Fruit fly (Drosophila melanogaster) whole organism, adult: ENCODE results near the gene OtopLb.

Experiments used
- CG11617 ChIP-seq: fragments of 200-800 bp; sonication (Bioruptor generic); optimal IDR thresholded peaks from 2 replicates; lab custom pipeline; 2017; ENCODE audit warnings: mild to moderate bottlenecking, missing biosample characterization, missing genetic modification reagents, missing genetic modification characterization
- CG12768 ChIP-seq: fragments of 200-800 bp; sonication (Bioruptor generic); optimal IDR thresholded peaks from 2 replicates; lab custom pipeline; 2017; ENCODE audit warnings: missing biosample characterization, missing genetic modification characterization, mild to moderate bottlenecking, moderate library complexity, missing genetic modification reagents
- CG14711 ChIP-seq: fragments of 200-800 bp; sonication (Bioruptor generic); optimal IDR thresholded peaks from 2 replicates; lab custom pipeline; 2018; ENCODE audit warnings: missing biosample characterization, mild to moderate bottlenecking, missing genetic modification characterization, moderate library complexity
- CG1620 ChIP-seq: fragments of 200-800 bp; sonication (Bioruptor generic); optimal IDR thresholded peaks from 2 replicates; lab custom pipeline; 2016; ENCODE audit warnings: missing biosample characterization, missing genetic modification characterization
- CG33017 ChIP-seq: fragments of 200-800 bp; sonication (Bioruptor generic); optimal IDR thresholded peaks from 2 replicates; lab custom pipeline; 2018; ENCODE audit warnings: missing biosample characterization, mild to moderate bottlenecking, missing genetic modification characterization, moderate library complexity
- CG5204 ChIP-seq: fragments of 200-800 bp; sonication (Bioruptor generic); optimal IDR thresholded peaks from 2 replicates; lab custom pipeline; 2016; ENCODE audit warnings: missing biosample characterization, missing genetic modification characterization
- CG7045 ChIP-seq: fragments of 200-800 bp; sonication (Bioruptor generic); optimal IDR thresholded peaks from 2 replicates; lab custom pipeline; 2017; ENCODE audit warnings: missing biosample characterization, mild to moderate bottlenecking, missing genetic modification characterization
- CG7101 ChIP-seq: fragments of 200-800 bp; sonication (Bioruptor generic); optimal IDR thresholded peaks from 2 replicates; lab custom pipeline; 2018; ENCODE audit warnings: missing biosample characterization, mild to moderate bottlenecking, missing genetic modification characterization, moderate library complexity
- Clk ChIP-seq: fragments of 200-800 bp; sonication (Bioruptor generic); optimal IDR thresholded peaks from 2 replicates; lab custom pipeline; 2017; ENCODE audit warnings: missing biosample characterization, missing genetic modification characterization
- Crg-1 ChIP-seq: fragments of 200-800 bp; sonication (Bioruptor generic); optimal IDR thresholded peaks from 2 replicates; lab custom pipeline; 2016; ENCODE audit warnings: missing biosample characterization, missing genetic modification characterization
- Hr96 ChIP-seq: fragments of 200-800 bp; sonication (Bioruptor generic); optimal IDR thresholded peaks from 2 replicates; lab custom pipeline; 2016; ENCODE audit warnings: missing biosample characterization, missing genetic modification characterization
- Mnt ChIP-seq: fragments of 200-800 bp; sonication (Bioruptor generic); optimal IDR thresholded peaks from 2 replicates; lab custom pipeline; 2016; ENCODE audit warnings: missing biosample characterization, mild to moderate bottlenecking, missing genetic modification characterization
- bab1 ChIP-seq: fragments of 200-800 bp; sonication (Bioruptor generic); optimal IDR thresholded peaks from 3 replicates; lab custom pipeline; 2019; ENCODE audit warnings: missing biosample characterization, mild to moderate bottlenecking, missing genetic modification characterization, moderate library complexity
- cic ChIP-seq: fragments of 200-800 bp; sonication (Bioruptor generic); optimal IDR thresholded peaks from 2 replicates; lab custom pipeline; 2017; ENCODE audit warnings: missing biosample characterization, mild to moderate bottlenecking, missing genetic modification characterization, moderate library complexity
- cnc ChIP-seq, 2 experiments: fragments of >200 bp; optimal IDR thresholded peaks; 2 replicates each; lab custom pipeline; 2017
- kay ChIP-seq: fragments of 200-800 bp; sonication (Bioruptor generic); peaks from one replicate; lab custom pipeline; 2016; ENCODE audit warnings: missing biosample characterization, missing genetic modification characterization, borderline replicate concordance
- ovo ChIP-seq: fragments of 200-800 bp; sonication (Bioruptor generic); optimal IDR thresholded peaks from 2 replicates; lab custom pipeline; 2016; ENCODE audit warnings: missing biosample characterization, missing genetic modification characterization
- pad ChIP-seq: fragments of 200-800 bp; sonication (Bioruptor generic); optimal IDR thresholded peaks from 3 replicates; lab custom pipeline; 2017; ENCODE audit warnings: missing biosample characterization, missing genetic modification characterization, mild to moderate bottlenecking, moderate library complexity, missing genetic modification reagents
- tj ChIP-seq: fragments of 200-800 bp; sonication (Bioruptor generic); optimal IDR thresholded peaks from 3 replicates; lab custom pipeline; 2017; ENCODE audit warnings: missing biosample characterization, mild to moderate bottlenecking, missing genetic modification characterization, moderate library complexity
- toe ChIP-seq: fragments of 200-800 bp; sonication (Bioruptor generic); optimal IDR thresholded peaks from 2 replicates; lab custom pipeline; 2016; ENCODE audit warnings: missing biosample characterization, missing genetic modification characterization

The OtopLb gene

dm6 chr2L:3301058-3301457 lies 20.7 kb upstream of the OtopLb start:
- TF ChIP-seq cnc (optimal IDR thresholded peaks at IDR 0.05; lab: Kevin White, UChicago): no peak
- no peak for TF ChIP-seq CG12768
- no peak for TF ChIP-seq bab1
- TF ChIP-seq Crg-1 (GFP tag; lab: Kevin White, UChicago): no peak
- TF ChIP-seq Mnt (GFP tag; lab: Kevin White, UChicago): no peak
- no peak for TF ChIP-seq CG1620 (GFP tag; lab: Kevin White, UChicago)
- no peak for TF ChIP-seq CG7045 (GFP tag; lab: Kevin White, UChicago)
- TF ChIP-seq CG5204 (GFP tag; lab: Kevin White, UChicago): no peak
- no peak for TF ChIP-seq toe (GFP tag; lab: Kevin White, UChicago)
- TF ChIP-seq ovo (GFP tag; lab: Kevin White, UChicago): no peak
- TF ChIP-seq tj (GFP tag; lab: Kevin White, UChicago): no peak
- TF ChIP-seq kay: no peak
- TF ChIP-seq Hr96 (GFP tag; lab: Kevin White, UChicago): no peak
- TF ChIP-seq Clk: no peak

dm6 chr2L:3299803-3300202 lies 19.5 kb upstream of the OtopLb start:
- TF ChIP-seq bab1: no peak
- no peak for TF ChIP-seq CG7101
- no peak for TF ChIP-seq cic (GFP tag; lab: Kevin White, UChicago)
- TF ChIP-seq CG12768: no peak
- no peak for TF ChIP-seq cnc (optimal IDR thresholded peaks at IDR 0.05; lab: Kevin White, UChicago)
- no peak for TF ChIP-seq toe (GFP tag; lab: Kevin White, UChicago)
- TF ChIP-seq Mnt (GFP tag; lab: Kevin White, UChicago): no peak
- TF ChIP-seq CG11617: no peak
- no peak for TF ChIP-seq CG7045 (GFP tag; lab: Kevin White, UChicago)
- no peak for TF ChIP-seq CG1620 (GFP tag; lab: Kevin White, UChicago)
- no peak for TF ChIP-seq tj (GFP tag; lab: Kevin White, UChicago)
- TF ChIP-seq Crg-1 (GFP tag; lab: Kevin White, UChicago): no peak
- no peak for TF ChIP-seq ovo (GFP tag; lab: Kevin White, UChicago)
- no peak for TF ChIP-seq pad
- TF ChIP-seq Hr96 (GFP tag; lab: Kevin White, UChicago): no peak
- TF ChIP-seq CG14711 (tag; lab: Kevin White, UChicago): no peak

dm6 chr2L:3299142-3299541 lies 18.8 kb upstream of the OtopLb start:
- TF ChIP-seq CG14711 (tag; lab: Kevin White, UChicago) (no peak), CG33017 (tag; lab: Kevin White, UChicago) (no peak), Crg-1 (GFP tag; lab: Kevin White, UChicago) (no peak), cnc (optimal IDR thresholded peaks at IDR 0.05; lab: Kevin White, UChicago) (no peak), Clk (no peak), ovo (GFP tag; lab: Kevin White, UChicago) (no peak), CG7045 (GFP tag; lab: Kevin White, UChicago) (no peak), Hr96 (GFP tag; lab: Kevin White, UChicago) (no peak), tj (GFP tag; lab: Kevin White, UChicago) (no peak), CG1620 (GFP tag; lab: Kevin White, UChicago) (no peak), toe (GFP tag; lab: Kevin White, UChicago) (no peak), pad (no peak), CG5204 (GFP tag; lab: Kevin White, UChicago) (no peak), kay (no peak)

dm6 chr2L:3298065-3298469 lies 17.7 kb upstream of the OtopLb start:
- TF ChIP-seq cic (GFP tag; lab: Kevin White, UChicago) (peak; percentile 1), Crg-1 (GFP tag; lab: Kevin White, UChicago) (no peak)

- TF ChIP-seq kay (peak; percentile 24), toe (GFP tag; lab: Kevin White, UChicago) (no peak), CG33017 (tag; lab: Kevin White, UChicago) (peak; percentile 13)
Observed at dm6 chr2L:3294572-3294971, 14.2 kb upstream of the OtopLb start, which contains the start of gene CG9664. Gene CG9664 (minus strand): TSS chr2L:3294706.

dm6 chr2L:3293718-3294340 lies 13.5 kb upstream of the OtopLb start:
- no peak for TF ChIP-seq CG11617
- TF ChIP-seq CG14711 (tag; lab: Kevin White, UChicago): no peak

- TF ChIP-seq CG5204 (GFP tag; lab: Kevin White, UChicago) (no peak), CG11617 (no peak), Clk (no peak), Hr96 (GFP tag; lab: Kevin White, UChicago) (no peak), kay (peak; percentile 27)
Observed at dm6 chr2L:3278786-3279185, 1.5 kb downstream of the OtopLb start.

dm6 chr2L:3269137-3269536 lies 11.2 kb downstream of the OtopLb start, which contains the start of gene CG3347:
Gene CG3347 (plus strand): TSS chr2L:3269437.
- TF ChIP-seq Hr96 (GFP tag; lab: Kevin White, UChicago) (no peak), ovo (GFP tag; lab: Kevin White, UChicago) (no peak)
